Worm (Caenorhabditis elegans) whole organism, L2 larva: ENCODE data around the gene rgs-2.

ENCODE experiments used
- C34F6.9 ChIP-seq: fragments of 150-350 bp; optimal IDR thresholded peaks from 2 replicates; lab custom pipeline; 2014; ENCODE audit warnings: missing biosample characterization, missing genetic modification characterization
- F13H6.1 ChIP-seq: sonication (generic microtip); optimal IDR thresholded peaks from 2 replicates; lab custom pipeline; 2016; ENCODE audit warnings: missing genetic modification characterization, missing compliant biosample characterization
- R02D3.7 ChIP-seq: fragments of 150-350 bp; optimal IDR thresholded peaks from 2 replicates; lab custom pipeline; 2014; ENCODE audit warnings: missing biosample characterization, missing genetic modification characterization
- Y55F3AM.14 ChIP-seq: fragments of 200-800 bp; sonication (Bioruptor generic); optimal IDR thresholded peaks from 2 replicates; lab custom pipeline; 2018; ENCODE audit warnings: mild to moderate bottlenecking, missing genetic modification characterization, missing compliant biosample characterization
- ZK546.5 ChIP-seq: sonication (generic microtip); optimal IDR thresholded peaks from 2 replicates; lab custom pipeline; 2017; ENCODE audit warnings: missing biosample characterization, missing genetic modification characterization
- aly-2 ChIP-seq: fragments of 150-350 bp; optimal IDR thresholded peaks from 2 replicates; lab custom pipeline; 2014; ENCODE audit warnings: missing biosample characterization, missing genetic modification characterization
- ama-1 ChIP-seq: fragments of 150-350 bp; optimal IDR thresholded peaks from 2 replicates; lab custom pipeline; 2018; ENCODE audit warnings: inconsistent platforms
- blmp-1 ChIP-seq: sonication (generic microtip); optimal IDR thresholded peaks from 2 replicates; lab custom pipeline; 2017; ENCODE audit warnings: missing genetic modification characterization, mild to moderate bottlenecking, missing compliant biosample characterization, antibody characterized with exemption, moderate library complexity; ENCODE audit not compliant: insufficient read depth
- ceh-82 ChIP-seq: fragments of 150-350 bp; optimal IDR thresholded peaks from 2 replicates; lab custom pipeline; 2014; ENCODE audit warnings: missing biosample characterization, missing genetic modification characterization
- crh-2 ChIP-seq: sonication (generic microtip); optimal IDR thresholded peaks from 2 replicates; lab custom pipeline; 2017; ENCODE audit warnings: missing biosample characterization, missing genetic modification characterization
- dmd-4 ChIP-seq: sonication (generic microtip); optimal IDR thresholded peaks from 2 replicates; lab custom pipeline; 2017; ENCODE audit warnings: missing biosample characterization, missing genetic modification characterization
- egl-27 ChIP-seq: sonication (generic microtip); optimal IDR thresholded peaks from 3 replicates; lab custom pipeline; 2017; ENCODE audit warnings: missing biosample characterization, missing genetic modification reagents, missing genetic modification characterization
- elt-3 ChIP-seq: sonication (generic microtip); optimal IDR thresholded peaks from 2 replicates; lab custom pipeline; 2017; ENCODE audit warnings: missing biosample characterization, missing genetic modification characterization
- fos-1 ChIP-seq: fragments of 150-350 bp; optimal IDR thresholded peaks from 2 replicates; lab custom pipeline; 2014; ENCODE audit warnings: missing biosample characterization, missing genetic modification characterization
- lin-11 ChIP-seq: fragments of 150-350 bp; sonication (generic microtip); optimal IDR thresholded peaks from 2 replicates; lab custom pipeline; 2014; ENCODE audit warnings: missing biosample characterization, missing genetic modification characterization, inconsistent platforms, mixed read lengths
- lin-13 ChIP-seq: fragments of 150-350 bp; optimal IDR thresholded peaks from 2 replicates; lab custom pipeline; 2014; ENCODE audit warnings: missing biosample characterization, missing genetic modification reagents, missing genetic modification characterization
- mab-5 ChIP-seq: fragments of 150-350 bp; optimal IDR thresholded peaks from 2 replicates; lab custom pipeline; 2014; ENCODE audit warnings: missing biosample characterization, missing genetic modification characterization
- mbf-1 ChIP-seq: sonication (generic microtip); optimal IDR thresholded peaks from 2 replicates; lab custom pipeline; 2017; ENCODE audit warnings: missing biosample characterization, missing genetic modification characterization
- nhr-10 ChIP-seq: sonication (generic microtip); optimal IDR thresholded peaks from 2 replicates; lab custom pipeline; 2017; ENCODE audit warnings: missing biosample characterization, missing genetic modification characterization
- nhr-11 ChIP-seq: fragments of 150-350 bp; optimal IDR thresholded peaks from 2 replicates; lab custom pipeline; 2014; ENCODE audit warnings: missing biosample characterization, missing genetic modification characterization
- nhr-129 ChIP-seq: fragments of 150-350 bp; optimal IDR thresholded peaks from 2 replicates; lab custom pipeline; 2014; ENCODE audit warnings: missing biosample characterization, missing genetic modification characterization
- nhr-23 ChIP-seq: fragments of 150-350 bp; optimal IDR thresholded peaks from 2 replicates; lab custom pipeline; 2014; ENCODE audit warnings: missing biosample characterization, missing genetic modification reagents, missing genetic modification characterization
- nhr-6 ChIP-seq: fragments of 150-350 bp; optimal IDR thresholded peaks from 2 replicates; lab custom pipeline; 2014; ENCODE audit warnings: missing biosample characterization, missing genetic modification characterization
- nhr-77 ChIP-seq: fragments of 150-350 bp; optimal IDR thresholded peaks from 2 replicates; lab custom pipeline; 2014; ENCODE audit warnings: missing biosample characterization, missing genetic modification characterization
- peb-1 ChIP-seq: fragments of 150-350 bp; optimal IDR thresholded peaks from 2 replicates; lab custom pipeline; 2014; ENCODE audit warnings: missing biosample characterization, missing genetic modification characterization
- skn-1 ChIP-seq: sonication (generic microtip); optimal IDR thresholded peaks from 2 replicates; lab custom pipeline; 2017; ENCODE audit warnings: missing biosample characterization, missing genetic modification characterization
- sma-3 ChIP-seq: sonication (generic microtip); optimal IDR thresholded peaks from 2 replicates; lab custom pipeline; 2016; ENCODE audit warnings: missing genetic modification reagents, missing genetic modification characterization, missing compliant biosample characterization
- sma-9 ChIP-seq, 2 experiments: fragments of 150-350 bp in 1 of 2; sonication (generic microtip) in 1 of 2; optimal IDR thresholded peaks; 2 replicates each; lab custom pipeline; 2014 to 2016; ENCODE audit warnings: missing genetic modification characterization in 2 of 2, mild to moderate bottlenecking in 1 of 2, missing biosample characterization in 1 of 2, missing compliant biosample characterization in 1 of 2, missing genetic modification reagents in 1 of 2, moderate library complexity in 1 of 2
- snpc-4 ChIP-seq: fragments of 150-350 bp; optimal IDR thresholded peaks from 2 replicates; lab custom pipeline; 2014; ENCODE audit warnings: missing biosample characterization, missing genetic modification characterization
- unc-55 ChIP-seq: fragments of 150-350 bp; sonication (generic microtip); optimal IDR thresholded peaks from 3 replicates; lab custom pipeline; 2014; ENCODE audit warnings: missing biosample characterization, missing genetic modification reagents, missing genetic modification characterization
- ztf-11 ChIP-seq: sonication (generic microtip); optimal IDR thresholded peaks from 2 replicates; lab custom pipeline; 2017; ENCODE audit warnings: missing biosample characterization, missing genetic modification characterization
- ztf-4 ChIP-seq: fragments of 150-350 bp; optimal IDR thresholded peaks from 2 replicates; lab custom pipeline; 2014; ENCODE audit warnings: missing biosample characterization, missing genetic modification characterization

Gene rgs-2

DNA sequence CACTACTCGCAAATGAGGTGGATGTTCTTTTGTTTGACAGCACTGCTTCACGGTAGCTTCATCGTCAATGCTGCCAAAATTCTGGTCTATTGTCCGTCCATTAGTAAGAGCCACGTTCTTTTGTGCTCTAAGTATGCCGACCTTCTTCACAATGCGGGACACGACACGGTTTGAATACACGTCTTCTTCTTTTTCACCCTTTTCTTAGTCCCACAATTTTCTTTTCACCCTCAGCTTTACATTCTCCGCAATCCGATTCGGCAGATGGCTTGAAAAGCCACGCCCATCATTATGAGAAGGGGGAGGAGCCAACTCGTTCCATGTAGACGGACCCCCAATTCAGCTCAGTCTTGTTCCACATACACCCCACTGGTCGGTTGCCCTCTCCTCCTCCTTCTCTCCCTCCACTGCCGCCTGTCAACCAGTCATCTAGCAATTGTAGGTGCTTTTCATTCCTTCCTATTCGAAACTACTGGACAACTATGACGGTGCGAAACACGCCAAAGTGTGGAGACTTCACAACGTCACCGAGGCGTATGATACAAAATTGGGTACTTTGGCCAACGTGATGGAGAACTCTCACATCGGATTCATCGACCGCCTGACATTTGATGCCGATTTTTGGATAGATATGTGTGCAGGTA, 20.6 kb upstream of the rgs-2 start:
- TF ChIP-seq nhr-129 (tag; lab: Kevin White, UChicago): peak; percentile 20
- TF ChIP-seq R02D3.7 (tag; lab: Kevin White, UChicago): no peak
- no peak for TF ChIP-seq mbf-1
- TF ChIP-seq fos-1 (tag; lab: Kevin White, UChicago): no peak
- no peak for TF ChIP-seq mab-5 (tag; lab: Kevin White, UChicago)
- no peak for TF ChIP-seq sma-9 (GFP tag; optimal IDR thresholded peaks at IDR 0.05; lab: Kevin White, UChicago)
- no peak for TF ChIP-seq sma-9 (tag; optimal IDR thresholded peaks at IDR 0.05; lab: Kevin White, UChicago)
- no peak for TF ChIP-seq nhr-77 (tag; lab: Kevin White, UChicago)
- TF ChIP-seq ZK546.5 (tag; lab: Kevin White, UChicago): no peak
- peak; percentile 83 for TF ChIP-seq ama-1

DNA sequence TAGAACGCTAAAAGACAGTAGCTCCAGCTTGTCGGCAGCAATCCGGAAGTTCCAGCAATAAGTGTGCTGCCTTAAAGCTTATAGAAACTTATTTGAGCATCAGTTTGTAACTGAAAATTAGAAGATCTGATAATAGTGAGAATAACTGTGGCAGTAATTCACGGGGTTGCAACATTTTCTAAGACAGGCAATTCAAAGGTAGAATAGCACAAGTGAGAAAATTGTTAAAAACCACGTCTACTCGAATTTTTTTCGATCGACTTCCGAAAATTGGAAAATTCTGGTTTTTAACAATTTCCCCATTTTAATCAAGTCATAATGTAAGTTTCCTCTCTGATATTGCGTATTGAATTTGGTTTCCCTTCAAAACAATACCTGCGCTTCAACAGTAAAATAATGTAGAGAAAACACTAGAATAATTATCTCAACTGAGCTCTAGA, 19.3 kb upstream of the rgs-2 start:
- TF ChIP-seq lin-13: peak; percentile 42
- TF ChIP-seq crh-2: peak; percentile 27
- peak; percentile 21 for TF ChIP-seq sma-9 (GFP tag; optimal IDR thresholded peaks at IDR 0.05; lab: Kevin White, UChicago)
- TF ChIP-seq sma-9 (tag; optimal IDR thresholded peaks at IDR 0.05; lab: Kevin White, UChicago): no peak
- no peak for TF ChIP-seq fos-1 (tag; lab: Kevin White, UChicago)

DNA sequence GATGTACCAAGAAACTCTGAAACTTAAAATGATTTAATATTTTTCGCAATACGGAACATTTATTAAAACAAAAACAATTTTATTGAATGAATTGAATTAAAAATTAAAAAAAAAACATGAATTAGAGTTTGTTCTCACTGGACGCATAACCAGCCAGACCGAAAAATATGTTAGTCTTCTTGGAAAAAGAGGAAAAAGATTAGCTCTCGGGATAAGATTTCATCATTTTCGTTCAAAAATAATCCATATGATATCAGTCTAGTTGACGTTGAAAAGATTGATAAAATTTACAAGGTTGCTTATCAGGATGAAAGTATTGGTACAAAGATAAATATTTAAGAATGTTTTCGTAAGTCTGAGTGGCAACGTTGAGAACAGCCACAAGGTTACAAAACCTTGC, 12.0 kb upstream of the rgs-2 start, which contains the start of gene nhr-26:
TSS of gene nhr-26 (minus strand) at position 10 of the 400 bp plus-strand sequence.
- TF ChIP-seq F13H6.1 (tag; lab: Kevin White, UChicago) (no peak), dmd-4 (tag; lab: Kevin White, UChicago) (no peak), C34F6.9 (no peak), crh-2 (no peak), ceh-82 (no peak), nhr-23 (no peak), unc-55 (no peak), nhr-129 (tag; lab: Kevin White, UChicago) (no peak), sma-9 (GFP tag; optimal IDR thresholded peaks at IDR 0.05; lab: Kevin White, UChicago) (no peak), sma-9 (tag; optimal IDR thresholded peaks at IDR 0.05; lab: Kevin White, UChicago) (no peak)
- TF ChIP-seq, all 48 proteins: peak for 0

DNA sequence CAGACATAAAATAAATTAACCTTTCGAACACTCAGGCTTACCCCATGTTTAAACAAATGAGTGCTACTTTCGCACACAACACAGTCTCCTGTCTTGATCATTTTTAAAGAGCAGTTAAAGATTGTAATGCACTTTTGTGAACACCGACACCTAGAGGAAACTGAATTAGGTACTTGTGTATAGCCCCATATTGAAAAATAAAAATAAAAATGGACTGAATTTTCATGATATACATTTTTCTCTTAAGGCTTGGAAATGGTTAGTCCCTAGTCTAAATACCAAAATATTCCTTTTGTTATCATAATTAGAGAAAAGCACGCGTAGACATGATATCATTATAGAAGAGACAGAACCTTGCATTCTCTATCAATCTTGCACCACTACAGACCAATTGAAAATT, 10.5 kb upstream of the rgs-2 start, which contains the start of gene nhr-214:
TSS of gene nhr-214 (minus strand) at position 101 of the 400 bp plus-strand sequence.
- no peak for TF ChIP-seq Y55F3AM.14 (GFP tag; lab: Kevin White, UChicago)
- no peak for TF ChIP-seq dmd-4 (tag; lab: Kevin White, UChicago)
- no peak for TF ChIP-seq sma-9 (GFP tag; optimal IDR thresholded peaks at IDR 0.05; lab: Kevin White, UChicago)
- TF ChIP-seq sma-9 (tag; optimal IDR thresholded peaks at IDR 0.05; lab: Kevin White, UChicago): no peak
- TF ChIP-seq R02D3.7 (tag; lab: Kevin White, UChicago): no peak
- no peak for TF ChIP-seq skn-1 (tag; lab: Kevin White, UChicago)
- TF ChIP-seq blmp-1: no peak
- TF ChIP-seq lin-13: no peak
- TF ChIP-seq fos-1 (tag; lab: Kevin White, UChicago): no peak
- TF ChIP-seq, all 48 proteins: peak for 0

DNA sequence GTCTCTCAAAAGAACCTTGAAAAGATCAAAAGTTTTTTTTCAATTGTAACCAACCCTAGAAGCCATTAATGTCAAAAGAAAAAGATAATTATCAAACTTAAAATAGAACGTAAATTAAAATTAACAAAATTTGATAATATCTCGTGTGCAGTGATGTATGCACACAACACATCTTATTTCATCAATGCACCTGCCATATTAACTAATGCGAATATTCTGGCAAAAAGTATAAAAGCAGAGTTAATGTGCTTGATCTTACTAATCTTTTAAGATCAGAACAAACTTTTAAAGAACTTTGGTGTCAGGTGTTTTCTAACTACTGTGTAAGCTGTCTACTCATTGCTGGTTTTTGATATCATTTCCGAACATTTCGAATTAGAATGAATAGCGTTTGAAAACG, 9.7 kb upstream of the rgs-2 start:
- TF ChIP-seq lin-11 (no peak), elt-3 (no peak), Y55F3AM.14 (GFP tag; lab: Kevin White, UChicago) (no peak), snpc-4 (no peak), mbf-1 (no peak), ztf-4 (no peak), peb-1 (tag; lab: Kevin White, UChicago) (no peak), nhr-10 (no peak), nhr-11 (tag; lab: Kevin White, UChicago) (no peak), ZK546.5 (tag; lab: Kevin White, UChicago) (no peak), ama-1 (no peak), sma-3 (GFP tag; lab: Kevin White, UChicago) (no peak), nhr-6 (tag; lab: Kevin White, UChicago) (no peak), F13H6.1 (tag; lab: Kevin White, UChicago) (no peak), R02D3.7 (tag; lab: Kevin White, UChicago) (no peak), C34F6.9 (no peak), unc-55 (no peak), egl-27 (no peak), aly-2 (tag; lab: Kevin White, UChicago) (no peak), ztf-11 (no peak)
